Worm (Caenorhabditis elegans) whole organism, late embryonic: ENCODE results near the gene Y53C12A.6.

Experiments used
- C08G9.2 ChIP-seq: sonication (generic microtip); optimal IDR thresholded peaks from 2 replicates; lab custom pipeline; 2016; ENCODE audit warnings: mild to moderate bottlenecking, missing genetic modification characterization, moderate library complexity, missing compliant biosample characterization
- F13H6.1 ChIP-seq: sonication (generic microtip); optimal IDR thresholded peaks from 2 replicates; lab custom pipeline; 2016; ENCODE audit warnings: missing genetic modification characterization, missing compliant biosample characterization
- K09A11.1 ChIP-seq: sonication (generic microtip); optimal IDR thresholded peaks from 2 replicates; lab custom pipeline; 2017; ENCODE audit warnings: antibody characterized with exemption, mild to moderate bottlenecking, missing genetic modification characterization, missing compliant biosample characterization; ENCODE audit not compliant: insufficient read depth
- Y22D7AL.16 ChIP-seq: sonication (generic microtip); optimal IDR thresholded peaks from 2 replicates; lab custom pipeline; 2016; ENCODE audit warnings: missing genetic modification characterization, missing compliant biosample characterization
- ahr-1 ChIP-seq: sonication (generic microtip); optimal IDR thresholded peaks from 2 replicates; lab custom pipeline; 2016; ENCODE audit warnings: missing genetic modification characterization, missing compliant biosample characterization
- ceh-14 ChIP-seq: sonication (generic microtip); optimal IDR thresholded peaks from 2 replicates; lab custom pipeline; 2016; ENCODE audit warnings: missing genotype, missing genetic modification characterization, missing compliant biosample characterization
- ceh-18 ChIP-seq: sonication (generic microtip); optimal IDR thresholded peaks from 2 replicates; lab custom pipeline; 2016; ENCODE audit warnings: missing genetic modification characterization, missing compliant biosample characterization
- ceh-19 ChIP-seq: fragments of 200-800 bp; sonication (Bioruptor generic); optimal IDR thresholded peaks from 2 replicates; lab custom pipeline; 2018; ENCODE audit warnings: mild to moderate bottlenecking, missing genetic modification characterization, missing compliant biosample characterization
- ceh-30 ChIP-seq: fragments of 150-350 bp; optimal IDR thresholded peaks from 2 replicates; lab custom pipeline; 2014; ENCODE audit warnings: missing biosample characterization, missing genetic modification characterization
- ceh-34 ChIP-seq: sonication (generic microtip); optimal IDR thresholded peaks from 2 replicates; lab custom pipeline; 2016; ENCODE audit warnings: mild to moderate bottlenecking, missing genetic modification characterization, missing compliant biosample characterization
- ceh-45 ChIP-seq: fragments of 200-800 bp; sonication (Bioruptor generic); IDR thresholded peaks from 2 replicates; pipeline ENCODE4 v1.3.6; 2022; ENCODE audit warnings: missing genetic modification reagents, missing genetic modification characterization, missing compliant biosample characterization
- ceh-48 ChIP-seq: sonication (generic microtip); optimal IDR thresholded peaks from 2 replicates; lab custom pipeline; 2016; ENCODE audit warnings: missing genetic modification characterization, inconsistent platforms, missing compliant biosample characterization
- ceh-6 ChIP-seq: fragments of 200-800 bp; sonication (Bioruptor generic); optimal IDR thresholded peaks from 2 replicates; lab custom pipeline; 2018; ENCODE audit warnings: mild to moderate bottlenecking, missing genetic modification characterization, missing compliant biosample characterization
- ceh-9 ChIP-seq: sonication (generic microtip); optimal IDR thresholded peaks from 2 replicates; lab custom pipeline; 2016; ENCODE audit warnings: mild to moderate bottlenecking, missing genetic modification characterization, inconsistent platforms, missing compliant biosample characterization
- dmd-4 ChIP-seq: sonication (generic microtip); optimal IDR thresholded peaks from 2 replicates; lab custom pipeline; 2016; ENCODE audit warnings: borderline replicate concordance, missing genetic modification characterization, missing compliant biosample characterization
- dve-1 ChIP-seq: sonication (generic microtip); optimal IDR thresholded peaks from 2 replicates; lab custom pipeline; 2017; ENCODE audit warnings: antibody characterized with exemption, mild to moderate bottlenecking, missing genetic modification characterization, missing compliant biosample characterization
- fax-1 ChIP-seq: sonication (generic microtip); optimal IDR thresholded peaks from 2 replicates; lab custom pipeline; 2016; ENCODE audit warnings: missing genotype, missing genetic modification characterization, missing compliant biosample characterization
- fkh-6 ChIP-seq: sonication (generic microtip); optimal IDR thresholded peaks from 2 replicates; lab custom pipeline; 2016; ENCODE audit warnings: missing genetic modification characterization, missing compliant biosample characterization
- gmeb-2 ChIP-seq: sonication (generic microtip); optimal IDR thresholded peaks from 2 replicates; lab custom pipeline; 2016; ENCODE audit warnings: missing genetic modification characterization, inconsistent platforms, missing compliant biosample characterization
- hlh-13 ChIP-seq: fragments of 200-800 bp; sonication (Bioruptor generic); optimal IDR thresholded peaks from 2 replicates; lab custom pipeline; 2018; ENCODE audit warnings: mild to moderate bottlenecking, missing genetic modification characterization, missing compliant biosample characterization
- hlh-15 ChIP-seq: sonication (generic microtip); optimal IDR thresholded peaks from 2 replicates; lab custom pipeline; 2016; ENCODE audit warnings: missing genetic modification characterization, missing compliant biosample characterization
- hlh-6 ChIP-seq: sonication (generic microtip); optimal IDR thresholded peaks from 2 replicates; lab custom pipeline; 2016; ENCODE audit warnings: missing genotype, missing genetic modification characterization, missing compliant biosample characterization
- mec-3 ChIP-seq: sonication (generic microtip); optimal IDR thresholded peaks from 2 replicates; lab custom pipeline; 2016; ENCODE audit warnings: borderline replicate concordance, missing genetic modification characterization, missing compliant biosample characterization
- nfya-1 ChIP-seq: sonication (generic microtip); optimal IDR thresholded peaks from 2 replicates; lab custom pipeline; 2017; ENCODE audit warnings: missing genetic modification characterization, mild to moderate bottlenecking, missing compliant biosample characterization, antibody characterized with exemption, moderate library complexity
- nhr-11 ChIP-seq: fragments of 150-350 bp; optimal IDR thresholded peaks from 2 replicates; lab custom pipeline; 2014; ENCODE audit warnings: missing biosample characterization, missing genetic modification characterization
- nhr-232 ChIP-seq: sonication (generic microtip); optimal IDR thresholded peaks from 2 replicates; lab custom pipeline; 2016; ENCODE audit warnings: missing genetic modification characterization, missing compliant biosample characterization
- npax-4 ChIP-seq: sonication (generic microtip); optimal IDR thresholded peaks from 2 replicates; lab custom pipeline; 2016; ENCODE audit warnings: missing genetic modification characterization, missing compliant biosample characterization
- pag-3 ChIP-seq: sonication (generic microtip); optimal IDR thresholded peaks from 2 replicates; lab custom pipeline; 2016; ENCODE audit warnings: missing compliant biosample characterization, missing genetic modification characterization, borderline replicate concordance
- pat-9 ChIP-seq: fragments of 200-800 bp; sonication (Bioruptor generic); optimal IDR thresholded peaks from 2 replicates; lab custom pipeline; 2018; ENCODE audit warnings: mild to moderate bottlenecking, missing genetic modification characterization, moderate library complexity, missing compliant biosample characterization
- pax-1 ChIP-seq: fragments of 150-350 bp; optimal IDR thresholded peaks from 2 replicates; lab custom pipeline; 2014; ENCODE audit warnings: missing biosample characterization, missing genetic modification characterization
- pha-2 ChIP-seq: sonication (generic microtip); optimal IDR thresholded peaks from 2 replicates; lab custom pipeline; 2017; ENCODE audit warnings: mild to moderate bottlenecking, missing genetic modification characterization, missing compliant biosample characterization
- pha-4 ChIP-seq: fragments of 150-350 bp; optimal IDR thresholded peaks from 2 replicates; lab custom pipeline; 2018; ENCODE audit warnings: missing biosample characterization, missing genetic modification reagents, missing genetic modification characterization
- pros-1 ChIP-seq: fragments of 150-350 bp; optimal IDR thresholded peaks from 2 replicates; lab custom pipeline; 2014; ENCODE audit warnings: missing biosample characterization, missing genetic modification reagents, missing genetic modification characterization
- rnt-1 ChIP-seq: sonication (generic microtip); optimal IDR thresholded peaks from 2 replicates; lab custom pipeline; 2016; ENCODE audit warnings: missing genetic modification characterization, missing compliant biosample characterization
- sox-2 ChIP-seq: fragments of 200-800 bp; sonication (Bioruptor generic); IDR thresholded peaks from 2 replicates; pipeline ENCODE4 v1.3.6; 2022; ENCODE audit warnings: missing genetic modification reagents, missing genetic modification characterization, missing compliant biosample characterization
- sox-4 ChIP-seq: sonication (generic microtip); optimal IDR thresholded peaks from 2 replicates; lab custom pipeline; 2017; ENCODE audit warnings: mild to moderate bottlenecking, missing genetic modification characterization, inconsistent platforms, missing compliant biosample characterization
- syd-9 ChIP-seq: sonication (generic microtip); optimal IDR thresholded peaks from 2 replicates; lab custom pipeline; 2016; ENCODE audit warnings: mild to moderate bottlenecking, missing genetic modification characterization, moderate library complexity, missing compliant biosample characterization
- tbx-2 ChIP-seq: sonication (generic microtip); optimal IDR thresholded peaks from 2 replicates; lab custom pipeline; 2016; ENCODE audit warnings: missing genetic modification characterization, missing compliant biosample characterization
- tbx-7 ChIP-seq: sonication (generic microtip); optimal IDR thresholded peaks from 2 replicates; lab custom pipeline; 2016; ENCODE audit warnings: missing genotype, missing genetic modification characterization, missing compliant biosample characterization
- ttx-3 ChIP-seq: sonication (generic microtip); optimal IDR thresholded peaks from 2 replicates; lab custom pipeline; 2016; ENCODE audit warnings: missing genetic modification reagents, missing genetic modification characterization, missing compliant biosample characterization
- unc-3 ChIP-seq, 2 experiments: fragments of 200-800 bp in 1 of 2; sonication (Bioruptor generic) in 1 of 2; sonication (generic microtip) in 1 of 2; conservative IDR thresholded peaks in 1 of 2; optimal IDR thresholded peaks in 1 of 2; 2 replicates each; pipeline versions ENCODE4 v1.3.6 to Lab custom; 2016 to 2022; ENCODE audit warnings: missing compliant biosample characterization in 2 of 2, missing genetic modification characterization in 2 of 2, missing genetic modification reagents in 1 of 2
- unc-55 ChIP-seq: sonication (generic microtip); optimal IDR thresholded peaks from 2 replicates; lab custom pipeline; 2017; ENCODE audit warnings: missing biosample characterization, missing genetic modification reagents, missing genetic modification characterization
- ztf-16 ChIP-seq: sonication (generic microtip); optimal IDR thresholded peaks from 2 replicates; lab custom pipeline; 2017; ENCODE audit warnings: missing genetic modification characterization, missing compliant biosample characterization

Gene Y53C12A.6

ce11 chrII:9717904-9718303, at the start of gene Y53C12A.6:
Gene Y53C12A.6 (minus strand): TSS chrII:9718004.
- no peak for TF ChIP-seq nhr-232 (tag; lab: Kevin White, UChicago)
- TF ChIP-seq hlh-6 (tag; lab: Kevin White, UChicago): no peak
- TF ChIP-seq ceh-30 (tag; lab: Kevin White, UChicago): no peak
- no peak for TF ChIP-seq nfya-1
- TF ChIP-seq, all 69 proteins: peak for 0

- no peak for TF ChIP-seq rnt-1 (tag; lab: Kevin White, UChicago)
- peak; percentile 62 for TF ChIP-seq unc-55 (GFP tag; lab: Kevin White, UChicago)
- no peak for TF ChIP-seq F13H6.1 (tag; lab: Kevin White, UChicago)
- TF ChIP-seq ceh-34 (tag; lab: Kevin White, UChicago): no peak
- TF ChIP-seq mec-3 (tag; lab: Kevin White, UChicago): no peak
- no peak for TF ChIP-seq fax-1 (tag; lab: Kevin White, UChicago)
These were observed 46.9 kb upstream of the Y53C12A.6 start for ce11 chrII:9764696-9765095.

- no peak for TF ChIP-seq Y22D7AL.16 (tag; lab: Kevin White, UChicago)
- no peak for TF ChIP-seq tbx-2 (tag; lab: Kevin White, UChicago)
- TF ChIP-seq nfya-1: no peak
- TF ChIP-seq ceh-6 (GFP tag; lab: Kevin White, UChicago): no peak
- no peak for TF ChIP-seq pha-4
- no peak for TF ChIP-seq ceh-45 (GFP tag; lab: Robert Waterston, UW)
- no peak for TF ChIP-seq hlh-6 (tag; lab: Kevin White, UChicago)
- no peak for TF ChIP-seq C08G9.2 (tag; lab: Kevin White, UChicago)
- TF ChIP-seq tbx-7: no peak
- no peak for TF ChIP-seq ttx-3
- no peak for TF ChIP-seq ceh-18
- TF ChIP-seq syd-9 (tag; lab: Kevin White, UChicago): no peak
- TF ChIP-seq dmd-4 (tag; lab: Kevin White, UChicago): no peak
These were observed 41.6 kb upstream of the Y53C12A.6 start for ce11 chrII:9759382-9759781.

- peak; percentile 87 for TF ChIP-seq nhr-11 (tag; lab: Kevin White, UChicago)
- no peak for TF ChIP-seq gmeb-2 (tag; lab: Kevin White, UChicago)
- TF ChIP-seq dmd-4 (tag; lab: Kevin White, UChicago): no peak
- peak; percentile 77 for TF ChIP-seq ceh-18
- no peak for TF ChIP-seq pat-9 (tag; lab: Kevin White, UChicago)
- no peak for TF ChIP-seq ztf-16 (tag; lab: Kevin White, UChicago)
- no peak for TF ChIP-seq hlh-15 (tag; lab: Kevin White, UChicago)
- TF ChIP-seq sox-2 (GFP tag; lab: Robert Waterston, UW): no peak
- TF ChIP-seq ceh-34 (tag; lab: Kevin White, UChicago): no peak
- no peak for TF ChIP-seq hlh-13 (GFP tag; lab: Kevin White, UChicago)
- TF ChIP-seq fax-1 (tag; lab: Kevin White, UChicago): no peak
- no peak for TF ChIP-seq pag-3 (tag; lab: Kevin White, UChicago)
- TF ChIP-seq rnt-1 (tag; lab: Kevin White, UChicago): peak; percentile 23
- no peak for TF ChIP-seq pax-1 (tag; lab: Kevin White, UChicago)
These were observed 40.0 kb upstream of the Y53C12A.6 start, which contains the start of gene shk-1 for ce11 chrII:9757651-9758282. Gene shk-1 (plus strand): TSS chrII:9758232.

- TF ChIP-seq sox-4 (tag; lab: Kevin White, UChicago) (no peak), sox-2 (GFP tag; lab: Robert Waterston, UW) (no peak), ceh-30 (tag; lab: Kevin White, UChicago) (no peak), tbx-2 (tag; lab: Kevin White, UChicago) (no peak), fkh-6 (tag; lab: Kevin White, UChicago) (no peak), dve-1 (tag; lab: Kevin White, UChicago) (no peak), pha-2 (no peak), ahr-1 (no peak), K09A11.1 (tag; lab: Kevin White, UChicago) (no peak), hlh-6 (tag; lab: Kevin White, UChicago) (no peak), ceh-48 (tag; lab: Kevin White, UChicago) (no peak), ceh-9 (tag; lab: Kevin White, UChicago) (no peak), npax-4 (tag; lab: Kevin White, UChicago) (no peak), tbx-7 (no peak), pros-1 (tag; lab: Kevin White, UChicago) (no peak), unc-3 (GFP tag; conservative IDR thresholded peaks at IDR 0.05; lab: Robert Waterston, UW) (no peak), unc-3 (tag; optimal IDR thresholded peaks at IDR 0.05; lab: Kevin White, UChicago) (no peak), ceh-14 (no peak), ceh-19 (GFP tag; lab: Kevin White, UChicago) (no peak)
These were observed 37.6 kb upstream of the Y53C12A.6 start for ce11 chrII:9755425-9755824.
